Worm (Caenorhabditis elegans): ENCODE data around the gene ins-17.

ce11 chrIII:4474908-4475307, 2.5 kb downstream of the ins-17 start, which contains the start of gene ifet-1:
- no peak for TF ChIP-seq somi-1 (GFP tag; optimal IDR thresholded peaks at IDR 0.05)
- no peak for TF ChIP-seq die-1 (tag; optimal IDR thresholded peaks at IDR 0.05)
- no peak for TF ChIP-seq lag-1 (GFP tag; IDR thresholded peaks at IDR 0.05)
- no peak for TF ChIP-seq T07F8.4 (tag; optimal IDR thresholded peaks at IDR 0.05)
- no peak for TF ChIP-seq ceh-91 (GFP tag; IDR thresholded peaks at IDR 0.05)
- TF ChIP-seq him-1 (tag; optimal IDR thresholded peaks at IDR 0.05): no peak
- no peak for TF ChIP-seq madf-6 (GFP tag; IDR thresholded peaks at IDR 0.05)
- TF ChIP-seq sea-2 (GFP tag; IDR thresholded peaks at IDR 0.05): no peak
- TF ChIP-seq egl-44 (GFP tag; IDR thresholded peaks at IDR 0.05): no peak
- TF ChIP-seq ccch-3 (GFP tag; optimal IDR thresholded peaks at IDR 0.05): no peak
- no peak for TF ChIP-seq let-526 (GFP tag; IDR thresholded peaks at IDR 0.05)

All from whole organism, young adult.